Worm (Caenorhabditis elegans) whole organism, L4/young adult: ENCODE measurements around the gene F49C12.5.

ENCODE experiments used
- W03F9.2 ChIP-seq: fragments of 150-350 bp; optimal IDR thresholded peaks from 2 replicates; lab custom pipeline; 2014; ENCODE audit warnings: missing biosample characterization, missing genetic modification characterization
- him-1 ChIP-seq: sonication (generic microtip); optimal IDR thresholded peaks from 2 replicates; lab custom pipeline; 2016; ENCODE audit warnings: missing genotype, missing genetic modification reagents, missing genetic modification characterization, missing compliant biosample characterization

- TF ChIP-seq W03F9.2 (no peak), him-1 (tag; lab: Kevin White, UChicago) (no peak)
These were observed 5.6 kb upstream of the F49C12.5 start, which contains the start of gene F49C12.2 for ce11 chrIV:9299145-9299544.
